Fruit fly (Drosophila melanogaster): ENCODE results near the gene CG14300.

DNA sequence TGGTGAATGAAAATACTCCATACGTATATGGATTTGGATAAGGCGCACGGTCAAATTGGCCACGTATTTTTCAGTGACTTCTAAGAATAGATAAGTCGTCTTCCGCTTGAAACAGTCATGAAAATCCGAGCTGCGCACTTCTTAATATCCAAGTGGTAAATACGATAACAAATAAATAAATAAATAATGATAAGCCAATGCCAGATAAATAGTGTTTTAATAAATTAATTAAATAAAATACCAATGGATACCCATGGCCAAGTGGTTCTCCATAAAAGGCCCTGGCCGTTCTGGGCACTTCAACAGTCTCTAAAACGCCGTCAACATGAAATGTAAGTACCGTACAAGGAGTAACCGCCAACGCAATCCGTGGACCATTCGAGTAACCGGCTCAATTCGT lies 38.9 kb upstream of the CG14300 start, which contains the start of gene CG14302:
- TF ChIP-seq CG14655 (GFP tag; optimal IDR thresholded peaks at IDR 0.05) (no peak), Pif1A (GFP tag; optimal IDR thresholded peaks at IDR 0.05) (no peak), CG15710 (tag; optimal IDR thresholded peaks at IDR 0.05) (no peak), fd96Ca (GFP tag; IDR thresholded peaks at IDR 0.05) (no peak), CG34367 (tag; optimal IDR thresholded peaks at IDR 0.05) (no peak), rn (GFP tag; IDR thresholded peaks at IDR 0.05) (no peak), CG12605 (GFP tag; IDR thresholded peaks at IDR 0.05) (no peak), gl (tag; optimal IDR thresholded peaks at IDR 0.05) (no peak), CG13204 (GFP tag; optimal IDR thresholded peaks at IDR 0.05) (no peak), CG4496 (GFP tag; IDR thresholded peaks at IDR 0.05) (no peak), EcR (GFP tag; optimal IDR thresholded peaks at IDR 0.05) (no peak)

Measured in whole organism, pupa.